Worm (Caenorhabditis elegans): Measurements from ENCODE around the gene nhr-115.
"Not testable (repeated sequence)": the region's sequence is repeated elsewhere in the genome, so short reads cannot be mapped to it uniquely, and the experiment has no call there.

The nhr-115 gene

ce11 chrV:2327124-2327523, 34.8 kb downstream of the nhr-115 start:
- TF ChIP-seq tbx-11 (GFP tag; IDR thresholded peaks at IDR 0.05) (no peak), hnd-1 (tag; optimal IDR thresholded peaks at IDR 0.05) (no peak), flt-1 (GFP tag; IDR thresholded peaks at IDR 0.05) (no peak), scrt-1 (GFP tag; IDR thresholded peaks at IDR 0.05) (no peak), F13C5.2 (tag; optimal IDR thresholded peaks at IDR 0.05) (no peak), hmbx-1 (tag; optimal IDR thresholded peaks at IDR 0.05) (no peak), ets-7 (tag; optimal IDR thresholded peaks at IDR 0.05) (no peak), sea-1 (GFP tag; conservative IDR thresholded peaks at IDR 0.05) (no peak), aly-1 (tag; optimal IDR thresholded peaks at IDR 0.05) (no peak), B0310.2 (tag; optimal IDR thresholded peaks at IDR 0.05) (no peak), pes-1 (GFP tag; IDR thresholded peaks at IDR 0.05) (no peak), ceh-13 (GFP tag; optimal IDR thresholded peaks at IDR 0.05) (no peak), tra-4 (tag; optimal IDR thresholded peaks at IDR 0.05) (no peak), ama-1 (optimal IDR thresholded peaks at IDR 0.05) (no peak), hmg-4 (GFP tag; optimal IDR thresholded peaks at IDR 0.05) (no peak), ceh-36 (tag; optimal IDR thresholded peaks at IDR 0.05) (no peak), tbx-37 (GFP tag; conservative IDR thresholded peaks at IDR 0.05) (no peak)

ce11 chrV:2330129-2330528, 37.8 kb downstream of the nhr-115 start, which contains the start of gene pud-1.1:
pud-1.1 (plus strand) TSS chrV:2330429.
- not testable (repeated sequence) for TF ChIP-seq ets-7 (tag; optimal IDR thresholded peaks at IDR 0.05); hnd-1 (tag; optimal IDR thresholded peaks at IDR 0.05); sea-1 (GFP tag; conservative IDR thresholded peaks at IDR 0.05)

- TF ChIP-seq F13C5.2 (tag; optimal IDR thresholded peaks at IDR 0.05); B0310.2 (tag; optimal IDR thresholded peaks at IDR 0.05); sea-1 (GFP tag; conservative IDR thresholded peaks at IDR 0.05): not testable (repeated sequence)
These were observed 39.3 kb downstream of the nhr-115 start, which contains the start of gene irld-32 for ce11 chrV:2331616-2332015. irld-32 (plus strand) TSS chrV:2331916.

- TF ChIP-seq F13C5.2 (tag; optimal IDR thresholded peaks at IDR 0.05) (no peak), aly-1 (tag; optimal IDR thresholded peaks at IDR 0.05) (no peak), hnd-1 (tag; optimal IDR thresholded peaks at IDR 0.05) (no peak), ama-1 (optimal IDR thresholded peaks at IDR 0.05) (no peak), B0310.2 (tag; optimal IDR thresholded peaks at IDR 0.05) (no peak), ceh-13 (GFP tag; optimal IDR thresholded peaks at IDR 0.05) (no peak), pes-1 (GFP tag; IDR thresholded peaks at IDR 0.05) (no peak), hmg-4 (GFP tag; optimal IDR thresholded peaks at IDR 0.05) (no peak), tbx-11 (GFP tag; IDR thresholded peaks at IDR 0.05) (no peak), ceh-36 (tag; optimal IDR thresholded peaks at IDR 0.05) (no peak), tbx-37 (GFP tag; conservative IDR thresholded peaks at IDR 0.05) (no peak), scrt-1 (GFP tag; IDR thresholded peaks at IDR 0.05) (no peak), flt-1 (GFP tag; IDR thresholded peaks at IDR 0.05) (no peak), tra-4 (tag; optimal IDR thresholded peaks at IDR 0.05) (no peak), hmbx-1 (tag; optimal IDR thresholded peaks at IDR 0.05) (no peak), sea-1 (GFP tag; conservative IDR thresholded peaks at IDR 0.05) (no peak), ets-7 (tag; optimal IDR thresholded peaks at IDR 0.05) (no peak)
These were observed 43.8 kb downstream of the nhr-115 start, which contains the start of gene irld-28 for ce11 chrV:2336151-2336550. irld-28 (minus strand) TSS chrV:2336251.

ce11 chrV:2338538-2338937, 46.2 kb downstream of the nhr-115 start, which contains the start of gene irld-29:
irld-29 (minus strand) TSS chrV:2338638.
- TF ChIP-seq flt-1 (GFP tag; IDR thresholded peaks at IDR 0.05) (no peak), tbx-37 (GFP tag; conservative IDR thresholded peaks at IDR 0.05) (no peak), hmbx-1 (tag; optimal IDR thresholded peaks at IDR 0.05) (no peak), hmg-4 (GFP tag; optimal IDR thresholded peaks at IDR 0.05) (no peak), aly-1 (tag; optimal IDR thresholded peaks at IDR 0.05) (no peak), pes-1 (GFP tag; IDR thresholded peaks at IDR 0.05) (no peak), F13C5.2 (tag; optimal IDR thresholded peaks at IDR 0.05) (no peak), ceh-13 (GFP tag; optimal IDR thresholded peaks at IDR 0.05) (no peak), sea-1 (GFP tag; conservative IDR thresholded peaks at IDR 0.05) (no peak), tra-4 (tag; optimal IDR thresholded peaks at IDR 0.05) (no peak), hnd-1 (tag; optimal IDR thresholded peaks at IDR 0.05) (no peak), ets-7 (tag; optimal IDR thresholded peaks at IDR 0.05) (no peak), tbx-11 (GFP tag; IDR thresholded peaks at IDR 0.05) (no peak), B0310.2 (tag; optimal IDR thresholded peaks at IDR 0.05) (no peak), scrt-1 (GFP tag; IDR thresholded peaks at IDR 0.05) (no peak), ama-1 (optimal IDR thresholded peaks at IDR 0.05) (no peak), ceh-36 (tag; optimal IDR thresholded peaks at IDR 0.05) (no peak)

ce11 chrV:2341285-2341684, 48.9 kb downstream of the nhr-115 start, which contains the start of gene irld-30:
irld-30 (minus strand) TSS chrV:2341385.
- TF ChIP-seq tbx-11 (GFP tag; IDR thresholded peaks at IDR 0.05) (no peak), aly-1 (tag; optimal IDR thresholded peaks at IDR 0.05) (no peak), sea-1 (GFP tag; conservative IDR thresholded peaks at IDR 0.05) (no peak), hmg-4 (GFP tag; optimal IDR thresholded peaks at IDR 0.05) (no peak), ceh-13 (GFP tag; optimal IDR thresholded peaks at IDR 0.05) (no peak), ceh-36 (tag; optimal IDR thresholded peaks at IDR 0.05) (no peak), ets-7 (tag; optimal IDR thresholded peaks at IDR 0.05) (no peak), flt-1 (GFP tag; IDR thresholded peaks at IDR 0.05) (no peak), hmbx-1 (tag; optimal IDR thresholded peaks at IDR 0.05) (no peak), pes-1 (GFP tag; IDR thresholded peaks at IDR 0.05) (no peak), ama-1 (optimal IDR thresholded peaks at IDR 0.05) (no peak), B0310.2 (tag; optimal IDR thresholded peaks at IDR 0.05) (no peak)

ce11 chrV:2342083-2342482, 49.7 kb downstream of the nhr-115 start:
- TF ChIP-seq ceh-13 (GFP tag; optimal IDR thresholded peaks at IDR 0.05) (no peak), ama-1 (optimal IDR thresholded peaks at IDR 0.05) (no peak), F13C5.2 (tag; optimal IDR thresholded peaks at IDR 0.05) (no peak), aly-1 (tag; optimal IDR thresholded peaks at IDR 0.05) (no peak), tra-4 (tag; optimal IDR thresholded peaks at IDR 0.05) (no peak), hmg-4 (GFP tag; optimal IDR thresholded peaks at IDR 0.05) (no peak), scrt-1 (GFP tag; IDR thresholded peaks at IDR 0.05) (no peak), ets-7 (tag; optimal IDR thresholded peaks at IDR 0.05) (no peak), tbx-11 (GFP tag; IDR thresholded peaks at IDR 0.05) (no peak), B0310.2 (tag; optimal IDR thresholded peaks at IDR 0.05) (no peak), flt-1 (GFP tag; IDR thresholded peaks at IDR 0.05) (no peak), sea-1 (GFP tag; conservative IDR thresholded peaks at IDR 0.05) (no peak), tbx-37 (GFP tag; conservative IDR thresholded peaks at IDR 0.05) (no peak), hmbx-1 (tag; optimal IDR thresholded peaks at IDR 0.05) (no peak), ceh-36 (tag; optimal IDR thresholded peaks at IDR 0.05) (no peak), pes-1 (GFP tag; IDR thresholded peaks at IDR 0.05) (no peak), hnd-1 (tag; optimal IDR thresholded peaks at IDR 0.05) (no peak)
